Worm (Caenorhabditis elegans) whole organism, L1 larva: Measurements from ENCODE around the gene K02A6.4.

Experiments used
- alr-1 ChIP-seq: fragments of 200-800 bp; sonication (Bioruptor generic); optimal IDR thresholded peaks from 2 replicates; lab custom pipeline; 2018; ENCODE audit warnings: borderline replicate concordance, mild to moderate bottlenecking, missing genetic modification characterization, missing compliant biosample characterization
- ceh-90 ChIP-seq: sonication (generic microtip); optimal IDR thresholded peaks from 2 replicates; lab custom pipeline; 2016; ENCODE audit warnings: missing genetic modification characterization, missing compliant biosample characterization
- fkh-10 ChIP-seq: sonication (generic microtip); optimal IDR thresholded peaks from 2 replicates; lab custom pipeline; 2017; ENCODE audit warnings: missing biosample characterization, missing genetic modification reagents, missing genetic modification characterization
- lin-39 ChIP-seq: fragments of 150-350 bp; optimal IDR thresholded peaks from 2 replicates; lab custom pipeline; 2014; ENCODE audit warnings: missing biosample characterization, missing genetic modification reagents, missing genetic modification characterization
- mep-1 ChIP-seq: fragments of 150-350 bp; optimal IDR thresholded peaks from 2 replicates; lab custom pipeline; 2014; ENCODE audit warnings: missing biosample characterization, missing genetic modification characterization
- nhr-76 ChIP-seq: sonication (generic microtip); optimal IDR thresholded peaks from 2 replicates; lab custom pipeline; 2017; ENCODE audit warnings: missing biosample characterization, missing genetic modification characterization
- pag-3 ChIP-seq: sonication (generic microtip); optimal IDR thresholded peaks from 2 replicates; lab custom pipeline; 2017; ENCODE audit warnings: missing genetic modification characterization, mild to moderate bottlenecking, missing compliant biosample characterization, antibody characterized with exemption, borderline replicate concordance; ENCODE audit not compliant: insufficient read depth
- skn-1 ChIP-seq: fragments of 150-350 bp; optimal IDR thresholded peaks from 2 replicates; lab custom pipeline; 2014; ENCODE audit warnings: missing biosample characterization, missing genetic modification characterization
- tbx-2 ChIP-seq: sonication (generic microtip); optimal IDR thresholded peaks from 2 replicates; lab custom pipeline; 2016; ENCODE audit warnings: missing genetic modification characterization, missing compliant biosample characterization
- unc-30 ChIP-seq: sonication (generic microtip); optimal IDR thresholded peaks from 2 replicates; lab custom pipeline; 2017; ENCODE audit warnings: missing biosample characterization, missing genetic modification characterization

DNA sequence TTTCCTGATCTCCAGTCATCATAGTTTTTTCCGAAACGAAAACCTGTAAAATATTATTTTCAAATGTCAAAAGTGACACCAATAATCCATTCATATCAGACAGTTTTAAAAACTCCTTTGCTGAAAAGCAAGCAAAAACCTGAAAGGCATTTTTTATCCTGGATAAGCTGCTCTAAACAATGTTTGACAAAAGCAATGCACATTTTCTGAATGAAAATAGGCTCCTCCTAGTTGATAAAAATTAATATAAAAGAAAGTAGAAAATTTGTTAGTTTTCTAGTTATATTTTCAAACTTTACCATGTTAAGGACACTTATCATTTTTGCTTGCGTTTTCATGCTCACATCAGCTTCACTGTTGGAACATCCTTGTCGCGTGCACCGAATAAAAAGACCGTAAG, 875 bp upstream of the K02A6.4 start, which contains the start of gene K02A6.1:
- no peak for TF ChIP-seq tbx-2 (tag; lab: Kevin White, UChicago)
- TF ChIP-seq mep-1 (tag; lab: Kevin White, UChicago), result no peak
- TF ChIP-seq fkh-10 (GFP tag; lab: Kevin White, UChicago), result no peak
- TF ChIP-seq lin-39, result no peak
- no peak for TF ChIP-seq unc-30 (tag; lab: Kevin White, UChicago)
- no peak for TF ChIP-seq alr-1 (tag; lab: Kevin White, UChicago)
- no peak for TF ChIP-seq pag-3 (tag; lab: Kevin White, UChicago)
- TF ChIP-seq nhr-76 (tag; lab: Kevin White, UChicago), result no peak
- TF ChIP-seq ceh-90, result no peak
- no peak for TF ChIP-seq skn-1 (tag; lab: Kevin White, UChicago)
